Worm (Caenorhabditis elegans) whole organism, L3 larva: ENCODE results near the gene ZK1037.6.

Source experiments
- fkh-10 ChIP-seq: sonication (generic microtip); optimal IDR thresholded peaks from 2 replicates; lab custom pipeline; 2017; ENCODE audit warnings: missing biosample characterization, missing genetic modification reagents, missing genetic modification characterization
- nhr-28 ChIP-seq: fragments of 150-350 bp; optimal IDR thresholded peaks from 2 replicates; lab custom pipeline; 2014; ENCODE audit warnings: missing biosample characterization, missing genetic modification characterization
- nhr-77 ChIP-seq: fragments of 150-350 bp; optimal IDR thresholded peaks from 2 replicates; lab custom pipeline; 2014; ENCODE audit warnings: missing biosample characterization, missing genetic modification characterization
- pha-4 ChIP-seq: fragments of 150-350 bp; optimal IDR thresholded peaks from 2 replicates; lab custom pipeline; 2014; ENCODE audit warnings: missing biosample characterization, missing genetic modification reagents, missing genetic modification characterization

DNA sequence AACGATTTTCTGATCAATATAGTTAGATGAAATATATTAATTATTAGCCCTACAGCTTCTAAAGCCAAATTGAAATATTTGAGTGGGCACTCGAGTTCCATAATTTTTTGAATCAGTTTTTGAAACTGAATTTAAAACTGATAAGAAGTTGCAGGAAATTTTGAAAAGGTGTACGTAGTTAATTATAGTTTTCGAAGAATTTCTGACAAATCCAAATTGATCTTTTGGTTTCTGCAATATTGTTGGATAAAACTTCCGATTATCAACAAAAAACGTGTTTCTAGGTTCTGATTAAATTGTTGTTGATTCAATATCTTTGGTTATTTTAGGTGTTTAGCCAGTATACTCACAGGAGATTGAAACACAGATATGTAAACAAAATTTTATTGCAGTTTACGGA is 20.9 kb downstream of the ZK1037.6 start, which contains the start of gene T26H8.4:
- TF ChIP-seq fkh-10 (GFP tag; lab: Kevin White, UChicago): no peak
- no peak for TF ChIP-seq pha-4 (tag; lab: Kevin White, UChicago)
- TF ChIP-seq nhr-28 (tag; lab: Kevin White, UChicago): no peak
- TF ChIP-seq nhr-77: no peak
